Fruit fly (Drosophila melanogaster) whole organism, adult: ENCODE results near the gene CG7386.

Experiments used
- CG11617 ChIP-seq: fragments of 200-800 bp; sonication (Bioruptor generic); optimal IDR thresholded peaks from 2 replicates; lab custom pipeline; 2017; ENCODE audit warnings: mild to moderate bottlenecking, missing biosample characterization, missing genetic modification reagents, missing genetic modification characterization
- CG12768 ChIP-seq: fragments of 200-800 bp; sonication (Bioruptor generic); optimal IDR thresholded peaks from 2 replicates; lab custom pipeline; 2017; ENCODE audit warnings: missing biosample characterization, missing genetic modification characterization, mild to moderate bottlenecking, moderate library complexity, missing genetic modification reagents
- CG14711 ChIP-seq: fragments of 200-800 bp; sonication (Bioruptor generic); optimal IDR thresholded peaks from 2 replicates; lab custom pipeline; 2018; ENCODE audit warnings: missing biosample characterization, mild to moderate bottlenecking, missing genetic modification characterization, moderate library complexity
- CG1620 ChIP-seq: fragments of 200-800 bp; sonication (Bioruptor generic); optimal IDR thresholded peaks from 2 replicates; lab custom pipeline; 2016; ENCODE audit warnings: missing biosample characterization, missing genetic modification characterization
- CG33017 ChIP-seq: fragments of 200-800 bp; sonication (Bioruptor generic); optimal IDR thresholded peaks from 2 replicates; lab custom pipeline; 2018; ENCODE audit warnings: missing biosample characterization, mild to moderate bottlenecking, missing genetic modification characterization, moderate library complexity
- CG5204 ChIP-seq: fragments of 200-800 bp; sonication (Bioruptor generic); optimal IDR thresholded peaks from 2 replicates; lab custom pipeline; 2016; ENCODE audit warnings: missing biosample characterization, missing genetic modification characterization
- CG7045 ChIP-seq: fragments of 200-800 bp; sonication (Bioruptor generic); optimal IDR thresholded peaks from 2 replicates; lab custom pipeline; 2017; ENCODE audit warnings: missing biosample characterization, mild to moderate bottlenecking, missing genetic modification characterization
- CG7101 ChIP-seq: fragments of 200-800 bp; sonication (Bioruptor generic); optimal IDR thresholded peaks from 2 replicates; lab custom pipeline; 2018; ENCODE audit warnings: missing biosample characterization, mild to moderate bottlenecking, missing genetic modification characterization, moderate library complexity
- Clk ChIP-seq: fragments of 200-800 bp; sonication (Bioruptor generic); optimal IDR thresholded peaks from 2 replicates; lab custom pipeline; 2017; ENCODE audit warnings: missing biosample characterization, missing genetic modification characterization
- Crg-1 ChIP-seq: fragments of 200-800 bp; sonication (Bioruptor generic); optimal IDR thresholded peaks from 2 replicates; lab custom pipeline; 2016; ENCODE audit warnings: missing biosample characterization, missing genetic modification characterization
- Hr96 ChIP-seq: fragments of 200-800 bp; sonication (Bioruptor generic); optimal IDR thresholded peaks from 2 replicates; lab custom pipeline; 2016; ENCODE audit warnings: missing biosample characterization, missing genetic modification characterization
- Mnt ChIP-seq: fragments of 200-800 bp; sonication (Bioruptor generic); optimal IDR thresholded peaks from 2 replicates; lab custom pipeline; 2016; ENCODE audit warnings: missing biosample characterization, mild to moderate bottlenecking, missing genetic modification characterization
- bab1 ChIP-seq: fragments of 200-800 bp; sonication (Bioruptor generic); optimal IDR thresholded peaks from 3 replicates; lab custom pipeline; 2019; ENCODE audit warnings: missing biosample characterization, mild to moderate bottlenecking, missing genetic modification characterization, moderate library complexity
- cic ChIP-seq: fragments of 200-800 bp; sonication (Bioruptor generic); optimal IDR thresholded peaks from 2 replicates; lab custom pipeline; 2017; ENCODE audit warnings: missing biosample characterization, mild to moderate bottlenecking, missing genetic modification characterization, moderate library complexity
- cnc ChIP-seq, 2 experiments: fragments of >200 bp; optimal IDR thresholded peaks; 2 replicates each; lab custom pipeline; 2017
- kay ChIP-seq: fragments of 200-800 bp; sonication (Bioruptor generic); peaks from one replicate; lab custom pipeline; 2016; ENCODE audit warnings: missing biosample characterization, missing genetic modification characterization, borderline replicate concordance
- ovo ChIP-seq: fragments of 200-800 bp; sonication (Bioruptor generic); optimal IDR thresholded peaks from 2 replicates; lab custom pipeline; 2016; ENCODE audit warnings: missing biosample characterization, missing genetic modification characterization
- pad ChIP-seq: fragments of 200-800 bp; sonication (Bioruptor generic); optimal IDR thresholded peaks from 3 replicates; lab custom pipeline; 2017; ENCODE audit warnings: missing biosample characterization, missing genetic modification characterization, mild to moderate bottlenecking, moderate library complexity, missing genetic modification reagents
- tj ChIP-seq: fragments of 200-800 bp; sonication (Bioruptor generic); optimal IDR thresholded peaks from 3 replicates; lab custom pipeline; 2017; ENCODE audit warnings: missing biosample characterization, mild to moderate bottlenecking, missing genetic modification characterization, moderate library complexity
- toe ChIP-seq: fragments of 200-800 bp; sonication (Bioruptor generic); optimal IDR thresholded peaks from 2 replicates; lab custom pipeline; 2016; ENCODE audit warnings: missing biosample characterization, missing genetic modification characterization

The CG7386 gene

dm6 chr3L:6173826-6174255 is 15.7 kb upstream of the CG7386 start, which contains the start of the genes fmt and CG7376:
Gene fmt (minus strand): TSS chr3L:6173880.
Gene CG7376 (plus strand): TSS chr3L:6174248.
- peak; percentile 37 for TF ChIP-seq CG7045 (GFP tag; lab: Kevin White, UChicago)
- peak; percentile 24 for TF ChIP-seq toe (GFP tag; lab: Kevin White, UChicago)
- TF ChIP-seq CG7101 (tag; lab: Kevin White, UChicago) = peak; percentile 30
- TF ChIP-seq CG11617 (GFP tag; lab: Kevin White, UChicago) = peak; percentile 27
- TF ChIP-seq CG5204 (GFP tag; lab: Kevin White, UChicago) = no peak
- TF ChIP-seq Mnt = peak; percentile 20
- peak; percentile 48 for TF ChIP-seq CG14711 (tag; lab: Kevin White, UChicago)
- TF ChIP-seq Crg-1 (GFP tag; lab: Kevin White, UChicago) = no peak
- no peak for TF ChIP-seq ovo (GFP tag; lab: Kevin White, UChicago)
- TF ChIP-seq CG12768 = peak; percentile 32
- TF ChIP-seq tj (GFP tag; lab: Kevin White, UChicago) = no peak
- peak; percentile 3 for TF ChIP-seq CG1620 (GFP tag; lab: Kevin White, UChicago)

dm6 chr3L:6181776-6182175 is 7.8 kb upstream of the CG7386 start, which contains the start of gene CG10274:
Gene CG10274 (minus strand): TSS chr3L:6181829.
- TF ChIP-seq Clk (peak; percentile 52), CG33017 (tag; lab: Kevin White, UChicago) (peak; percentile 45), tj (GFP tag; lab: Kevin White, UChicago) (peak; percentile 42), Mnt (peak; percentile 41), CG1620 (GFP tag; lab: Kevin White, UChicago) (peak; percentile 82), CG5204 (GFP tag; lab: Kevin White, UChicago) (no peak), Hr96 (GFP tag; lab: Kevin White, UChicago) (peak; percentile 68), CG12768 (peak; percentile 73), CG11617 (GFP tag; lab: Kevin White, UChicago) (peak; percentile 75), bab1 (peak; percentile 61), Crg-1 (GFP tag; lab: Kevin White, UChicago) (peak; percentile 74), cic (GFP tag; lab: Kevin White, UChicago) (peak; percentile 23), ovo (GFP tag; lab: Kevin White, UChicago) (peak; percentile 52), cnc (optimal IDR thresholded peaks at IDR 0.05; lab: Kevin White, UChicago) (no peak), CG7045 (GFP tag; lab: Kevin White, UChicago) (peak; percentile 67), CG14711 (tag; lab: Kevin White, UChicago) (peak; percentile 76), toe (GFP tag; lab: Kevin White, UChicago) (peak; percentile 79), pad (GFP tag; lab: Kevin White, UChicago) (peak; percentile 70), kay (no peak), CG7101 (tag; lab: Kevin White, UChicago) (peak; percentile 77)

DNA sequence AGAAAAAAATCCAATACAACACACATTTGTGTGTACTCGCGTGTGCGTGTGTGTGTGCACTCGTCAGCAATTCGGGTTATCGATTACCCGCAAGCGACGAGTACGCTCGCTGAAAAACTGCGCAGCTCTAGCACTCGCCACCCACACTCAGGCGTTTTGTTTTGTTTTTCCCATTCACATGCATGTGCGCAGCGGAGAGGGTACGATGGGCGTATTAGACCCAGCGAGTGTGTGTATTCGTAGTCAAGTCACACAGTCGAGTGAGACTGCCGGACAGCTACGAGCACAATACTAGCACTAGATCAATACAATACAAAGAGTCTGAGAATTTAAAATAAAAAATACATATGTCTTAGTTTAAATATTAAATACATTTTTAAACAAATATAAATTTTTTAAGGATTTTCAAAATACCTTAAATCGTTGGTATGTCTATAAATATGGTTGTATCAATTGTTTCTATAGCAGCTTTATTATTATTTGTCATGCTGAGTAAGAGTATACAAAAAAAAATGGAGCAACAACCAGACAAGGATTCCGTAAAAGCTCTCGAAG is 4.6 kb upstream of the CG7386 start, which contains the start of the genes D19B and CG43293:
D19B (minus strand) TSS at position 37 of the 555 bp plus-strand sequence.
CG43293 (plus strand) TSS at position 306 of the 555 bp plus-strand sequence.
- TF ChIP-seq ovo (GFP tag; lab: Kevin White, UChicago) = peak; percentile 3
- no peak for TF ChIP-seq kay
- peak; percentile 60 for TF ChIP-seq toe (GFP tag; lab: Kevin White, UChicago)
- peak; percentile 54 for TF ChIP-seq pad (GFP tag; lab: Kevin White, UChicago)
- TF ChIP-seq CG7101 (tag; lab: Kevin White, UChicago) = peak; percentile 74
- TF ChIP-seq CG1620 (GFP tag; lab: Kevin White, UChicago) = peak; percentile 76
- peak; percentile 65 for TF ChIP-seq Hr96 (GFP tag; lab: Kevin White, UChicago)
- TF ChIP-seq Clk = peak; percentile 66
- peak; percentile 64 for TF ChIP-seq CG5204 (GFP tag; lab: Kevin White, UChicago)
- peak; percentile 54 for TF ChIP-seq Crg-1 (GFP tag; lab: Kevin White, UChicago)
- no peak for TF ChIP-seq cnc (optimal IDR thresholded peaks at IDR 0.05; lab: Kevin White, UChicago)
- TF ChIP-seq Mnt = peak; percentile 100
- TF ChIP-seq cic (GFP tag; lab: Kevin White, UChicago) = peak; percentile 98
- TF ChIP-seq CG12768 = peak; percentile 76
- peak; percentile 74 for TF ChIP-seq CG14711 (tag; lab: Kevin White, UChicago)
- TF ChIP-seq bab1 = peak; percentile 84
- TF ChIP-seq CG11617 (GFP tag; lab: Kevin White, UChicago) = peak; percentile 82
- peak; percentile 78 for TF ChIP-seq tj (GFP tag; lab: Kevin White, UChicago)
- peak; percentile 75 for TF ChIP-seq CG33017 (tag; lab: Kevin White, UChicago)
- peak; percentile 78 for TF ChIP-seq CG7045 (GFP tag; lab: Kevin White, UChicago)

dm6 chr3L:6192822-6193555 is 3.4 kb downstream of the CG7386 start, which contains the start of the genes Sf3b6 and Tnpo:
Gene Sf3b6 (minus strand): TSS chr3L:6193179.
Gene Tnpo (plus strand): TSS chr3L:6193480.
- TF ChIP-seq cic (GFP tag; lab: Kevin White, UChicago) (no peak), CG7045 (GFP tag; lab: Kevin White, UChicago) (peak; percentile 77), CG33017 (tag; lab: Kevin White, UChicago) (peak; percentile 75), CG1620 (GFP tag; lab: Kevin White, UChicago) (peak; percentile 84), kay (no peak), Mnt (peak; percentile 52), CG14711 (tag; lab: Kevin White, UChicago) (peak; percentile 72), toe (GFP tag; lab: Kevin White, UChicago) (peak; percentile 90), Crg-1 (GFP tag; lab: Kevin White, UChicago) (peak; percentile 74), tj (GFP tag; lab: Kevin White, UChicago) (peak; percentile 67), ovo (GFP tag; lab: Kevin White, UChicago) (peak; percentile 73), CG7101 (tag; lab: Kevin White, UChicago) (peak; percentile 86), CG5204 (GFP tag; lab: Kevin White, UChicago) (peak; percentile 78), bab1 (peak; percentile 70), CG11617 (GFP tag; lab: Kevin White, UChicago) (peak; percentile 85), pad (GFP tag; lab: Kevin White, UChicago) (peak; percentile 66), CG12768 (peak; percentile 84), Hr96 (GFP tag; lab: Kevin White, UChicago) (peak; percentile 78), cnc (optimal IDR thresholded peaks at IDR 0.05; lab: Kevin White, UChicago) (no peak), Clk (peak; percentile 79)
